Fruit fly (Drosophila melanogaster) whole organism, pupa: ENCODE measurements around the gene Tyler.

Experiments
- CG10348 ChIP-seq: fragments of 200-800 bp; sonication (Bioruptor generic); IDR thresholded peaks from 2 replicates; pipeline ENCODE4 v1.3.6; 2022; ENCODE audit warnings: missing biosample characterization, missing genetic modification characterization
- CG12605 ChIP-seq: fragments of 200-800 bp; sonication (Bioruptor generic); IDR thresholded peaks from 2 replicates; pipeline ENCODE4 v1.3.6; 2022; ENCODE audit warnings: missing biosample characterization, missing genetic modification characterization
- CG13204 ChIP-seq: fragments of 200-800 bp; sonication (Bioruptor generic); optimal IDR thresholded peaks from 2 replicates; lab custom pipeline; 2018; ENCODE audit warnings: missing biosample characterization, mild to moderate bottlenecking, missing genetic modification characterization, moderate library complexity
- CG14655 ChIP-seq: fragments of 200-800 bp; sonication (Bioruptor generic); optimal IDR thresholded peaks from 3 replicates; lab custom pipeline; 2017; ENCODE audit warnings: mild to moderate bottlenecking, missing biosample characterization, missing genetic modification reagents, missing genetic modification characterization
- CG15710 ChIP-seq: fragments of 200-800 bp; sonication (Bioruptor generic); optimal IDR thresholded peaks from 2 replicates; lab custom pipeline; 2018; ENCODE audit warnings: missing biosample characterization, mild to moderate bottlenecking, missing genetic modification characterization, moderate library complexity
- CG17806 ChIP-seq: fragments of 200-800 bp; sonication (Bioruptor generic); optimal IDR thresholded peaks from 2 replicates; lab custom pipeline; 2018; ENCODE audit warnings: missing biosample characterization, mild to moderate bottlenecking, missing genetic modification characterization, moderate library complexity
- CG32121 ChIP-seq: fragments of 200-800 bp; sonication (Bioruptor generic); IDR thresholded peaks from 2 replicates; pipeline ENCODE4 v1.3.6; 2022; ENCODE audit warnings: missing biosample characterization, missing genetic modification characterization
- CG34367 ChIP-seq: fragments of 200-800 bp; sonication (Bioruptor generic); optimal IDR thresholded peaks from 2 replicates; lab custom pipeline; 2018; ENCODE audit warnings: missing biosample characterization, mild to moderate bottlenecking, missing genetic modification characterization
- CG4496 ChIP-seq: fragments of 200-800 bp; sonication (Bioruptor generic); IDR thresholded peaks from 3 replicates; pipeline ENCODE4 v1.3.6; 2022; ENCODE audit warnings: missing biosample characterization, missing genetic modification characterization
- CG8159 ChIP-seq: fragments of 200-800 bp; sonication (Bioruptor generic); optimal IDR thresholded peaks from 3 replicates; lab custom pipeline; 2018; ENCODE audit warnings: missing biosample characterization, mild to moderate bottlenecking, missing genetic modification characterization, moderate library complexity
- CG8301 ChIP-seq: fragments of 200-800 bp; sonication (Bioruptor generic); optimal IDR thresholded peaks from 2 replicates; lab custom pipeline; 2018; ENCODE audit warnings: missing biosample characterization, mild to moderate bottlenecking, missing genetic modification characterization
- CG9948 ChIP-seq: fragments of 200-800 bp; sonication (Bioruptor generic); optimal IDR thresholded peaks from 2 replicates; lab custom pipeline; 2018; ENCODE audit warnings: missing biosample characterization, mild to moderate bottlenecking, missing genetic modification characterization, moderate library complexity
- D1 ChIP-seq: fragments of 200-800 bp; sonication (Bioruptor generic); optimal IDR thresholded peaks from 2 replicates; lab custom pipeline; 2018; ENCODE audit warnings: missing biosample characterization, mild to moderate bottlenecking, missing genetic modification characterization, moderate library complexity
- EcR ChIP-seq: fragments of 200-800 bp; sonication (Bioruptor generic); optimal IDR thresholded peaks from 3 replicates; lab custom pipeline; 2019; ENCODE audit warnings: missing biosample characterization, missing genetic modification characterization, mild to moderate bottlenecking, moderate library complexity, missing genetic modification reagents
- Ets98B ChIP-seq: fragments of 200-800 bp; sonication (Bioruptor generic); IDR thresholded peaks from 2 replicates; pipeline ENCODE4 v1.3.6; 2022; ENCODE audit warnings: missing biosample characterization, missing genetic modification characterization
- Pif1A ChIP-seq: fragments of 200-800 bp; sonication (Bioruptor generic); optimal IDR thresholded peaks from 3 replicates; lab custom pipeline; 2016; ENCODE audit warnings: missing biosample characterization, missing genetic modification characterization
- Pif1B ChIP-seq: fragments of 200-800 bp; sonication (Bioruptor generic); optimal IDR thresholded peaks from 3 replicates; lab custom pipeline; 2016; ENCODE audit warnings: missing biosample characterization, missing genetic modification characterization
- Snoo ChIP-seq: fragments of 200-800 bp; sonication (Bioruptor generic); optimal IDR thresholded peaks from 3 replicates; lab custom pipeline; 2017; ENCODE audit warnings: missing biosample characterization, mild to moderate bottlenecking, missing genetic modification characterization, inconsistent platforms
- fd96Ca ChIP-seq: fragments of 200-800 bp; sonication (Bioruptor generic); IDR thresholded peaks from 3 replicates; pipeline ENCODE4 v1.3.6; 2022; ENCODE audit warnings: missing biosample characterization, missing genetic modification characterization
- gl ChIP-seq: fragments of 200-800 bp; sonication (Bioruptor generic); optimal IDR thresholded peaks from 2 replicates; lab custom pipeline; 2018; ENCODE audit warnings: missing biosample characterization, mild to moderate bottlenecking, missing genetic modification characterization
- rn ChIP-seq: fragments of 200-800 bp; sonication (Bioruptor generic); IDR thresholded peaks from 2 replicates; pipeline ENCODE4 v1.3.6; 2022; ENCODE audit warnings: missing biosample characterization, missing genetic modification characterization

The Tyler gene

DNA sequence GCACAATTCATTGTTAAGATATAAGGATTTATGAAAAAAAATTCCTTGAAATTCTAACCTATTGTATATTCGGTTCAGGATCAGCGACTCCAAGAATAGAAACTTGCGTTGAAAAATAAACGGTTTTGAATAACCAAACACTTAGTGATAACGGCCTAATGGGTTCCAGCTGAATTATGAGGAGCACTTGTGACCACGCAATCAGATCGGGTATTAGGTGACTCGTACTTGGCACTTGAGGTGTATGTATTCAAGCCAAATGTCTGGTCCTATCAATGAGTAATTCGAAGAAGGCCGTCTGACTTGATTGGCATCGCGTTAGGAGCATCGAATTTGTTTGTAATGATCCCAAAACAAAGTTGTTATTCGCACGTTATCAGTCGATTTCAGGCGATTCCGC, 20.7 kb upstream of the Tyler start:
- TF ChIP-seq CG32121 (GFP tag; lab: Robert Waterston, UW) (no peak), CG13204 (no peak), Pif1A (GFP tag; lab: Kevin White, UChicago) (no peak), gl (tag; lab: Kevin White, UChicago) (no peak), CG14655 (GFP tag; lab: Kevin White, UChicago) (no peak), CG8301 (no peak)

DNA sequence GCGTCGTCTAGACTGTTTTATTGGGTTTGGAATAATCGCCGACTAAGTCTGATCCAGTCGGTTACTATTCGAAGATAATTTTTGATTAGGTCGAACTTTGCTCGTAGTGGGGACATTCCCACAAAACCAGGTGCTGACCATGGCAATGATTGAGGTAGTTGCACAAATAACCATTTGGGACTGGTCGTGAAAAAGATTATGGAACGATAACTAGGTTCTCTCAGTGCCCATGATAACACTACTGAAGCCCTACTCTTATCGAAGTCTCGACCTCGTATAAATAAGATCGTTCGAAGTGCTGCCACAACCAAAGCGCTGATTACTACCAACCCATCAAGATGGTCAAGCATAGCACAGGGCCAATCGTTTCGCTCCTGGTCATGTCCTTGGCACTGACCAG, 19.0 kb upstream of the Tyler start, which contains the start of gene CG14205:
Gene CG14205, plus strand, starts transcription at position 301 of the 400 bp plus-strand sequence.
- TF ChIP-seq rn (GFP tag; lab: Robert Waterston, UW), result no peak
- TF ChIP-seq CG8301, result no peak
- TF ChIP-seq Ets98B (GFP tag; lab: Robert Waterston, UW), result no peak
- TF ChIP-seq CG10348 (GFP tag; lab: Robert Waterston, UW), result no peak
- TF ChIP-seq CG17806 (tag; lab: Kevin White, UChicago), result no peak
- no peak for TF ChIP-seq D1 (tag; lab: Kevin White, UChicago)
- TF ChIP-seq CG13204, result no peak
- TF ChIP-seq CG9948 (tag; lab: Kevin White, UChicago), result no peak
- no peak for TF ChIP-seq Snoo (tag; lab: Kevin White, UChicago)
- TF ChIP-seq CG32121 (GFP tag; lab: Robert Waterston, UW), result no peak
- TF ChIP-seq Pif1B (GFP tag; lab: Kevin White, UChicago), result no peak
- no peak for TF ChIP-seq Pif1A (GFP tag; lab: Kevin White, UChicago)
- no peak for TF ChIP-seq fd96Ca
- no peak for TF ChIP-seq CG8159

DNA sequence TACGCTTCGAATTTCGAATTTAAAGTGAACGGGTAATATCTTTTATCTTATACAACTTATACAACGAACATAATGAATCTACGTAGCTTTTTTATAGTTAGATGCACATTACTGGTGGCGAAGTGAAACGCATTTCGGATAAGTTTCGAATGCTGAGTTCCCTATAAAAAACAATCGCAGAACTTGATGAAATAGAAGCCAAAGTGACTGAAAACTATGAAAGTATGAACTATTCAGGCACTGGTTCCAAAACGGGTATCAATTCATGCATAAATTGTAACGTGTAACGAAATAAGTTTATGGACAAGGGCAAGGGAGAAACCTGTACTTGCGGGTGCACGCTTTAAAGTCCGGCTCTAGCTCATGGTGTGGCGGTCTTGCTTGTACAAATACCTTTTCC, 15.5 kb upstream of the Tyler start:
- TF ChIP-seq fd96Ca (no peak), Pif1A (GFP tag; lab: Kevin White, UChicago) (no peak), CG15710 (no peak), D1 (tag; lab: Kevin White, UChicago) (no peak), CG34367 (tag; lab: Kevin White, UChicago) (no peak), CG8301 (no peak), CG12605 (GFP tag; lab: Robert Waterston, UW) (no peak), CG8159 (no peak), CG10348 (GFP tag; lab: Robert Waterston, UW) (no peak), CG9948 (tag; lab: Kevin White, UChicago) (no peak), CG32121 (GFP tag; lab: Robert Waterston, UW) (no peak), Snoo (tag; lab: Kevin White, UChicago) (no peak)

DNA sequence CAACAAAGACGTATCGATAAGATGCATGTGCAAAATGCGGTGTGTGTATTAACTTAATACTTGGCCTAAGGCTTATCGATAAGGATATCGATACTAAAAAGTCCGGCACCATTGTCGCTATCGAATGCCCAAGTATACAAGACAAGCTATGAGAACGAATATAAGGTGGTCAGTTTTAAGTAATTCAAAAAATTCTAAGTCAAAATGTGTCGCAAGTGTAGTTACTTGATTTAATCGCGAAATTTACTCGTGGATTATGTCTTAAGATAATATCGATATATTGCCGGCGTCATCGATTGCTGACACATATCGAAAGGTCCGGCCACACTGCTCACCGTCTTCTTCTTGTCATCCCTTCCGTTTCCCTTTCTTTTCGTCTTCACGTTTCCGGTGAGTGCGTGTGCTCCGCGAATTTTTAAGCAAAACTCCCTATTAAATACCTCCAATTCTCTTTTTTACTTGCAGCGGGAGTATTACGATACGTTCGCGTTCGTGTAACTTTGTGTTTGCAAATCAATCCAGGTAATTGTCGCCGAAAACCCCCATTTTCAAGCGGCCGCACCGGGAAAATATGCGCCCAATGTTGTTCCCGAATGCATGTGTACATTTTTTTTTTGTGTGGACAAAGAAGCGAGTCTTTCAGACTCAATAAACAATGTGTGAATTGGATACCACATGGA, 13.5 kb upstream of the Tyler start, which contains the start of gene RpS10b:
Gene RpS10b, plus strand, starts transcription at position 348 of the 680 bp plus-strand sequence.
- peak; percentile 92 for TF ChIP-seq CG4496 (GFP tag; lab: Robert Waterston, UW)
- TF ChIP-seq CG13204, result peak; percentile 73
- no peak for TF ChIP-seq EcR (GFP tag; lab: Kevin White, UChicago)
- TF ChIP-seq Pif1A (GFP tag; lab: Kevin White, UChicago), result peak; percentile 85
- TF ChIP-seq D1 (tag; lab: Kevin White, UChicago), result no peak
- TF ChIP-seq rn (GFP tag; lab: Robert Waterston, UW), result no peak
- peak; percentile 78 for TF ChIP-seq CG34367 (tag; lab: Kevin White, UChicago)
- TF ChIP-seq CG9948 (tag; lab: Kevin White, UChicago), result peak; percentile 3
- TF ChIP-seq CG8301, result peak; percentile 47
- TF ChIP-seq CG14655 (GFP tag; lab: Kevin White, UChicago), result peak; percentile 60
- TF ChIP-seq Ets98B (GFP tag; lab: Robert Waterston, UW), result peak; percentile 41
- TF ChIP-seq CG8159, result peak; percentile 63
- TF ChIP-seq CG10348 (GFP tag; lab: Robert Waterston, UW), result no peak
- peak; percentile 73 for TF ChIP-seq gl (tag; lab: Kevin White, UChicago)
- no peak for TF ChIP-seq CG32121 (GFP tag; lab: Robert Waterston, UW)
- no peak for TF ChIP-seq fd96Ca
- peak; percentile 93 for TF ChIP-seq Snoo (tag; lab: Kevin White, UChicago)
- peak; percentile 79 for TF ChIP-seq CG12605 (GFP tag; lab: Robert Waterston, UW)
- TF ChIP-seq Pif1B (GFP tag; lab: Kevin White, UChicago), result peak; percentile 78
- TF ChIP-seq CG15710, result peak; percentile 67
- TF ChIP-seq CG17806 (tag; lab: Kevin White, UChicago), result peak; percentile 28

DNA sequence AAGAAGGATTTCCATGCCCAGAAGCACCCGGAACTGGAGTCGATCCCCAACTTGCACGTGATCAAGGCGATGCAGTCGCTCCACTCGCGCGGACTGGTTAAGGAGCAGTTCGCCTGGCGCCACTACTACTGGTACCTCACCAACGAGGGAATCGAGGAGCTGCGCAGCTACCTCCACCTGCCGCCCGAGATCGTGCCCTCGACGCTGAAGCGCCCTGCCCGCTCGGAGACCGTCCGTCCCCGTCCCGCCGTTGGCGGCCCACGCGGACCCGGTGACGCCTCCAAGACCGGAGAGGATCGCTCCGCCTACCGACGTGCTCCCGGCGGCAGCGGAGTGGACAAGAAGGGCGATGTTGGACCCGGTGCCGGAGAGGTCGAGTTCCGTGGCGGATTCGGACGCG, 12.8 kb upstream of the Tyler start:
- TF ChIP-seq CG32121 (GFP tag; lab: Robert Waterston, UW), result no peak
- TF ChIP-seq CG13204, result no peak
- no peak for TF ChIP-seq Pif1A (GFP tag; lab: Kevin White, UChicago)
- no peak for TF ChIP-seq CG8159
- no peak for TF ChIP-seq gl (tag; lab: Kevin White, UChicago)
- TF ChIP-seq fd96Ca, result no peak
- TF ChIP-seq CG10348 (GFP tag; lab: Robert Waterston, UW), result no peak
- no peak for TF ChIP-seq CG4496 (GFP tag; lab: Robert Waterston, UW)
- TF ChIP-seq EcR (GFP tag; lab: Kevin White, UChicago), result no peak
- no peak for TF ChIP-seq Pif1B (GFP tag; lab: Kevin White, UChicago)
- TF ChIP-seq CG34367 (tag; lab: Kevin White, UChicago), result no peak
- TF ChIP-seq D1 (tag; lab: Kevin White, UChicago), result no peak
- no peak for TF ChIP-seq CG15710

DNA sequence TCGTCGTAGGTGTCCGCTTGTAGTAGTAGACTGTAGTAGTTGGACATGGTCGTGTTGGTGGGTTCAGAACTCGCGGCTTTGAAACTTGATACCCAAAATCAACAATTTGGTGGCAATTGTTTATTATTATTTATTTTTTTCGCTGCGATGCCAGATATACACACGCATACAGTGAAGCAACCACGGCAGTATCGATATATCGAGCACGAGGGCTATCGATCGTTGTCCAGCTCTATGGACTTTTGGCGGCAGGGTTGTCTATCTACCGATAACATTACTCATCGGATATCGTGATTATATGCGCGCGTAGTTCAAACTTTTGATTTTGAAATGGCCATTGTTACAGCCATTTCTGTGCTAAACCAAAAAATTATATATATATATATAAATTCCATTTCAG, 9.7 kb upstream of the Tyler start, which contains the start of gene CG14220:
Gene CG14220, minus strand, starts transcription at position 208 of the 400 bp plus-strand sequence.
- TF ChIP-seq gl (tag; lab: Kevin White, UChicago) (no peak), Pif1A (GFP tag; lab: Kevin White, UChicago) (no peak), CG14655 (GFP tag; lab: Kevin White, UChicago) (no peak), Pif1B (GFP tag; lab: Kevin White, UChicago) (no peak)
